Worm (Caenorhabditis elegans): ENCODE data around the gene R166.3.

R166.3 gene

ce11 chrII:10550173-10550572 lies 11.0 kb upstream of the R166.3 start:
- no peak for TF ChIP-seq tra-4 (tag; optimal IDR thresholded peaks at IDR 0.05)
- no peak for TF ChIP-seq tbx-11 (GFP tag; IDR thresholded peaks at IDR 0.05)
- no peak for TF ChIP-seq sea-1 (GFP tag; conservative IDR thresholded peaks at IDR 0.05)
- TF ChIP-seq flt-1 (GFP tag; IDR thresholded peaks at IDR 0.05), result no peak
- TF ChIP-seq scrt-1 (GFP tag; IDR thresholded peaks at IDR 0.05), result no peak
- no peak for TF ChIP-seq pes-1 (GFP tag; IDR thresholded peaks at IDR 0.05)
- TF ChIP-seq tbx-37 (GFP tag; conservative IDR thresholded peaks at IDR 0.05), result no peak
- no peak for TF ChIP-seq hmg-4 (GFP tag; optimal IDR thresholded peaks at IDR 0.05)
- TF ChIP-seq ama-1 (optimal IDR thresholded peaks at IDR 0.05), result no peak
- TF ChIP-seq aly-1 (tag; optimal IDR thresholded peaks at IDR 0.05), result no peak
- no peak for TF ChIP-seq hmbx-1 (tag; optimal IDR thresholded peaks at IDR 0.05)
- no peak for TF ChIP-seq F13C5.2 (tag; optimal IDR thresholded peaks at IDR 0.05)
- TF ChIP-seq ceh-13 (GFP tag; optimal IDR thresholded peaks at IDR 0.05), result no peak

ce11 chrII:10548778-10549671 lies 9.9 kb upstream of the R166.3 start:
- peak; percentile 28 for TF ChIP-seq ama-1 (optimal IDR thresholded peaks at IDR 0.05)
- TF ChIP-seq aly-1 (tag; optimal IDR thresholded peaks at IDR 0.05), result no peak
- TF ChIP-seq tbx-11 (GFP tag; IDR thresholded peaks at IDR 0.05), result no peak
- peak; percentile 61 for TF ChIP-seq hmg-4 (GFP tag; optimal IDR thresholded peaks at IDR 0.05)
- TF ChIP-seq scrt-1 (GFP tag; IDR thresholded peaks at IDR 0.05), result peak; percentile 59; the same call in 1 of the 2 replicates
- no peak for TF ChIP-seq ets-7 (tag; optimal IDR thresholded peaks at IDR 0.05)
- peak; percentile 56 for TF ChIP-seq F13C5.2 (tag; optimal IDR thresholded peaks at IDR 0.05)
- peak; percentile 54 for TF ChIP-seq flt-1 (GFP tag; IDR thresholded peaks at IDR 0.05)
- TF ChIP-seq tbx-37 (GFP tag; conservative IDR thresholded peaks at IDR 0.05), result no peak

ce11 chrII:10547803-10548693 lies 8.9 kb upstream of the R166.3 start:
- TF ChIP-seq ama-1 (optimal IDR thresholded peaks at IDR 0.05) (peak; percentile 0), ets-7 (tag; optimal IDR thresholded peaks at IDR 0.05) (no peak), hmg-4 (GFP tag; optimal IDR thresholded peaks at IDR 0.05) (peak; percentile 40)

ce11 chrII:10547311-10547710 lies 8.2 kb upstream of the R166.3 start:
- TF ChIP-seq ets-7 (tag; optimal IDR thresholded peaks at IDR 0.05) (no peak), aly-1 (tag; optimal IDR thresholded peaks at IDR 0.05) (peak; percentile 43), sea-1 (GFP tag; conservative IDR thresholded peaks at IDR 0.05) (0 out of 2 replicates have a peak, but pooled peaks have one; percentile 19)

- no peak for TF ChIP-seq B0310.2 (tag; optimal IDR thresholded peaks at IDR 0.05)
- TF ChIP-seq flt-1 (GFP tag; IDR thresholded peaks at IDR 0.05), result no peak
- no peak for TF ChIP-seq ceh-13 (GFP tag; optimal IDR thresholded peaks at IDR 0.05)
- no peak for TF ChIP-seq ets-7 (tag; optimal IDR thresholded peaks at IDR 0.05)
- TF ChIP-seq tra-4 (tag; optimal IDR thresholded peaks at IDR 0.05), result no peak
Observed at ce11 chrII:10546784-10547087, 7.6 kb upstream of the R166.3 start.

ce11 chrII:10545924-10546783 lies 7.0 kb upstream of the R166.3 start:
- TF ChIP-seq sea-1 (GFP tag; conservative IDR thresholded peaks at IDR 0.05), result 0 out of 2 replicates have a peak, but pooled peaks have one; percentile 47
- no peak for TF ChIP-seq ceh-36 (tag; optimal IDR thresholded peaks at IDR 0.05)

ce11 chrII:10545213-10545612 lies 6.1 kb upstream of the R166.3 start:
- TF ChIP-seq ceh-13 (GFP tag; optimal IDR thresholded peaks at IDR 0.05), result peak; percentile 30
- TF ChIP-seq flt-1 (GFP tag; IDR thresholded peaks at IDR 0.05), result 0 out of 2 replicates have a peak, but pooled peaks have one; percentile 36
- TF ChIP-seq B0310.2 (tag; optimal IDR thresholded peaks at IDR 0.05), result no peak
- no peak for TF ChIP-seq ama-1 (optimal IDR thresholded peaks at IDR 0.05)
- no peak for TF ChIP-seq hmbx-1 (tag; optimal IDR thresholded peaks at IDR 0.05)
- no peak for TF ChIP-seq hmg-4 (GFP tag; optimal IDR thresholded peaks at IDR 0.05)
- TF ChIP-seq tbx-37 (GFP tag; conservative IDR thresholded peaks at IDR 0.05), result no peak
- TF ChIP-seq hnd-1 (tag; optimal IDR thresholded peaks at IDR 0.05), result no peak
- no peak for TF ChIP-seq sea-1 (GFP tag; conservative IDR thresholded peaks at IDR 0.05)
- no peak for TF ChIP-seq tra-4 (tag; optimal IDR thresholded peaks at IDR 0.05)
- TF ChIP-seq scrt-1 (GFP tag; IDR thresholded peaks at IDR 0.05), result no peak
- TF ChIP-seq aly-1 (tag; optimal IDR thresholded peaks at IDR 0.05), result no peak
- TF ChIP-seq ets-7 (tag; optimal IDR thresholded peaks at IDR 0.05), result no peak
- TF ChIP-seq ceh-36 (tag; optimal IDR thresholded peaks at IDR 0.05), result peak; percentile 34
- TF ChIP-seq F13C5.2 (tag; optimal IDR thresholded peaks at IDR 0.05), result no peak
- TF ChIP-seq pes-1 (GFP tag; IDR thresholded peaks at IDR 0.05), result peak; percentile 73
- no peak for TF ChIP-seq tbx-11 (GFP tag; IDR thresholded peaks at IDR 0.05)
